Worm (Caenorhabditis elegans): ENCODE measurements around the gene zim-1.

Gene zim-1

ce11 chrIV:10506016-10506415 lies 40.9 kb upstream of the zim-1 start:
- TF ChIP-seq hmg-4 (GFP tag; optimal IDR thresholded peaks at IDR 0.05) = no peak

- no peak for TF ChIP-seq tbx-37 (GFP tag; conservative IDR thresholded peaks at IDR 0.05)
These were observed 39.3 kb upstream of the zim-1 start for ce11 chrIV:10507586-10507985.

- TF ChIP-seq ama-1 (optimal IDR thresholded peaks at IDR 0.05) (no peak), ets-7 (tag; optimal IDR thresholded peaks at IDR 0.05) (no peak), aly-1 (tag; optimal IDR thresholded peaks at IDR 0.05) (no peak), tbx-37 (GFP tag; conservative IDR thresholded peaks at IDR 0.05) (no peak), F13C5.2 (tag; optimal IDR thresholded peaks at IDR 0.05) (no peak), hnd-1 (tag; optimal IDR thresholded peaks at IDR 0.05) (no peak), B0310.2 (tag; optimal IDR thresholded peaks at IDR 0.05) (no peak), hmg-4 (GFP tag; optimal IDR thresholded peaks at IDR 0.05) (no peak), hmbx-1 (tag; optimal IDR thresholded peaks at IDR 0.05) (no peak), scrt-1 (GFP tag; IDR thresholded peaks at IDR 0.05) (no peak), ceh-36 (tag; optimal IDR thresholded peaks at IDR 0.05) (no peak), sea-1 (GFP tag; conservative IDR thresholded peaks at IDR 0.05) (no peak), pes-1 (GFP tag; IDR thresholded peaks at IDR 0.05) (no peak)
These were observed 35.5 kb upstream of the zim-1 start for ce11 chrIV:10511432-10511831.

DNA sequence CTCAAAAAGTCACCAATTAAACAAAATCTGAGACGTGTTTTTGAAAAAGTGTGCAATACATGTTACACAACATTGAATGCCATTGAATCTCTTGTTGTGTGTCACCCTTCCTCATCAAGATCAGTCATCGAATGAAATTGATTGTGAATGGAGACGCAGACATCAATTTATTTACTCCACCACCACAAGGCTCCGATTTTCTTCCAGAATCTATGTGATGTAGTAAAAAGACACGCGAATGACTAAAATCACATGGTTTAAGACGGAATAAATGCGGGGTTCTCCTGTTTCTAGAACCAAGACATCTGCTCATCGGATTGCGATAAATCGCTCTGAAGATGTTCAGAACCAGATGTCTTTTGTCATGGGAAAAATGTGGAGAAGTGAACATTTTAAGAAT lies 34.1 kb upstream of the zim-1 start:
- TF ChIP-seq ceh-13 (GFP tag; optimal IDR thresholded peaks at IDR 0.05) (no peak), ama-1 (optimal IDR thresholded peaks at IDR 0.05) (no peak), ceh-36 (tag; optimal IDR thresholded peaks at IDR 0.05) (no peak), aly-1 (tag; optimal IDR thresholded peaks at IDR 0.05) (no peak), hmg-4 (GFP tag; optimal IDR thresholded peaks at IDR 0.05) (no peak), tbx-11 (GFP tag; IDR thresholded peaks at IDR 0.05) (no peak), tra-4 (tag; optimal IDR thresholded peaks at IDR 0.05) (no peak)

ce11 chrIV:10513266-10513665 lies 33.6 kb upstream of the zim-1 start:
- TF ChIP-seq ets-7 (tag; optimal IDR thresholded peaks at IDR 0.05) (no peak), flt-1 (GFP tag; IDR thresholded peaks at IDR 0.05) (no peak), tbx-37 (GFP tag; conservative IDR thresholded peaks at IDR 0.05) (no peak), ceh-36 (tag; optimal IDR thresholded peaks at IDR 0.05) (no peak), ceh-13 (GFP tag; optimal IDR thresholded peaks at IDR 0.05) (no peak)

DNA sequence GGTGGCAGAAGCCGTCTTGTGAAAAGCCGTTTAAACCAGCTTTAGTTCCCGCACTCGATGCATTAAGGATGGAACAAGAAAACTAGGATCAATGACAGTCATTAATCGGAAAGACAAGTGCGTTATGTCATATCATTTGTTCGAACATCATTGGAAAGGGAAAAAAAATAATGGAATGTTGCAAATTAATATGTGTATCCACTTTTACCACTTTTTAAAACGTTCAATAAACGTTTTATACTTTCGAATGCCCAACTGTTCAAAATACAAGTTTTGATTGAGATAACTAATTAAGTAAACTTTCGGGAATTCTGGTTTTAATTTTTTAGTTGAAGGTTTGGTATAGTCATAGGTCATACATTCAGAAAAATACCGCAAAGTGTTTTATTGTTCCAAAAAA lies 31.8 kb upstream of the zim-1 start, which contains the start of gene C02F4.4:
TSS of gene C02F4.4 (minus strand) at position 101 of the 400 bp plus-strand sequence.
- TF ChIP-seq sea-1 (GFP tag; conservative IDR thresholded peaks at IDR 0.05) (no peak), scrt-1 (GFP tag; IDR thresholded peaks at IDR 0.05) (no peak), B0310.2 (tag; optimal IDR thresholded peaks at IDR 0.05) (no peak)

ce11 chrIV:10518652-10519051 lies 28.2 kb upstream of the zim-1 start:
- TF ChIP-seq ama-1 (optimal IDR thresholded peaks at IDR 0.05) (no peak), hmbx-1 (tag; optimal IDR thresholded peaks at IDR 0.05) (no peak), tra-4 (tag; optimal IDR thresholded peaks at IDR 0.05) (no peak), flt-1 (GFP tag; IDR thresholded peaks at IDR 0.05) (no peak), hnd-1 (tag; optimal IDR thresholded peaks at IDR 0.05) (no peak), hmg-4 (GFP tag; optimal IDR thresholded peaks at IDR 0.05) (no peak), ceh-36 (tag; optimal IDR thresholded peaks at IDR 0.05) (no peak), ets-7 (tag; optimal IDR thresholded peaks at IDR 0.05) (no peak), tbx-11 (GFP tag; IDR thresholded peaks at IDR 0.05) (no peak), F13C5.2 (tag; optimal IDR thresholded peaks at IDR 0.05) (no peak), scrt-1 (GFP tag; IDR thresholded peaks at IDR 0.05) (no peak), sea-1 (GFP tag; conservative IDR thresholded peaks at IDR 0.05) (no peak), B0310.2 (tag; optimal IDR thresholded peaks at IDR 0.05) (no peak), ceh-13 (GFP tag; optimal IDR thresholded peaks at IDR 0.05) (no peak), aly-1 (tag; optimal IDR thresholded peaks at IDR 0.05) (no peak), tbx-37 (GFP tag; conservative IDR thresholded peaks at IDR 0.05) (no peak), pes-1 (GFP tag; IDR thresholded peaks at IDR 0.05) (no peak)

DNA sequence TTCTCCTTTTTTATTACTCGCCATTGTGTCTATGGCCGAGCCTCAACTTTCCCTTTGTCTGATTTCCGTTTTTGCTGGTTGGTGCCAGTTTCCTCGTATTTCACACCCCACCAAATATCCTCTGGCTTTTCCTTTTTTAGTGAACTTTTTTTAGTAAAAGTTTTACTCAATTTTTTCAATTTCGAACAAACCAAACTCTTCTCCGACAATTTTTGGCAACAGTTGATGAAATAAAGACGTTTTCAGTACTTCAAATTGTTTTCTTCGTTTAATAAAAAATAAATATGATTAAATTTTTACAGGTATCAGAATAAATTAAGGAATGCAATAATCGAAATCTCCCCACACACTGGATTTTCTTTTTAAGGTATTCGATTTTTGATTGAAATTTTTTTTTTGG lies 25.8 kb upstream of the zim-1 start, which contains the start of gene cal-4:
TSS of gene cal-4 (plus strand) at position 301 of the 400 bp plus-strand sequence.
- TF ChIP-seq tra-4 (tag; optimal IDR thresholded peaks at IDR 0.05) = no peak

DNA sequence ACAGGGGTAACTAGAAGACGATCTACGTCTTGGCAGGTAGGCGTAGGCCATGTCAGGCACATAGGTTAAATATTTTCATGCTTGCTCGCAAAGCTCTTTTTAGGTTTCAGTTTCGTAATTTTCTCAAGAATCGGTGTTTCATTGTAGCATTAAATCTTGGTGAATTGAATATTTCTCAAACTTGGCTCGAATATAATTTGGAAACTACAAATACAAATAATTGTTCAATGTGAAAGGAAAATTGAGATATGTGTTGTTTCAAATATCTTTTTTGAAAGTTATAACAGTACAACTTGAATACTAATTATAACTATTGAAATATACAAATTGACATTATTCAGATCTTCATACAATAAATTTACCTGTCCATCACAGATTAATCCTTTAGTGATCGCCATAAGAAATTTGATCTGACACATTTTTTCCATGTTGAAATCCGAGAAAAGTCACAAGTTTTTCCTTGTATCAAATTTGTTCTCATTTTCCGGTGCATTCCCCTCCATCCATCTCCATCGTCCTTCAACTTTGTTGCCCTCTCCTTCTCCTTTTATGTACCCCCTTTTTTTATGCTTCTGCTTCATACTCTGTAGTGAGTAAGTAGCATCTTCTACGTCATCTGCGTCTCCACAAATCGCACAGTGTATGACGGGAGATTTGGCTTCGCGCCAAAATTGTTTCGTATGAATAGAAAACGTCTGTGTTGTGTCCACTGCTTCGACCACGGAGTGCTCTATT lies 22.6 kb upstream of the zim-1 start, which contains the start of gene C02F4.5:
TSS of gene C02F4.5 (minus strand) at position 51 of the 735 bp plus-strand sequence.
- no peak for TF ChIP-seq hnd-1 (tag; optimal IDR thresholded peaks at IDR 0.05)
- no peak for TF ChIP-seq scrt-1 (GFP tag; IDR thresholded peaks at IDR 0.05)
- TF ChIP-seq B0310.2 (tag; optimal IDR thresholded peaks at IDR 0.05) = no peak
- no peak for TF ChIP-seq ceh-13 (GFP tag; optimal IDR thresholded peaks at IDR 0.05)

All from whole organism, early embryonic.